Worm (Caenorhabditis elegans): ENCODE data around the gene C45B11.6.

The C45B11.6 gene

ce11 chrV:11063115-11063514 is 19.2 kb downstream of the C45B11.6 start, which contains the start of gene T04C12.9:
TSS of gene T04C12.9 (minus strand) at chrV:11063215.
- no peak for TF ChIP-seq tbx-8 (GFP tag; optimal IDR thresholded peaks at IDR 0.05)

- TF ChIP-seq sem-2 (GFP tag; optimal IDR thresholded peaks at IDR 0.05) (no peak), nhr-12 (tag; optimal IDR thresholded peaks at IDR 0.05) (no peak), unc-39 (tag; optimal IDR thresholded peaks at IDR 0.05) (no peak), nhr-2 (tag; optimal IDR thresholded peaks at IDR 0.05) (no peak), hlh-1 (tag; optimal IDR thresholded peaks at IDR 0.05) (no peak), blmp-1 (tag; optimal IDR thresholded peaks at IDR 0.05) (no peak), ham-2 (GFP tag; optimal IDR thresholded peaks at IDR 0.05) (no peak), tbx-8 (GFP tag; optimal IDR thresholded peaks at IDR 0.05) (no peak), flh-1 (GFP tag; optimal IDR thresholded peaks at IDR 0.05) (no peak), lin-13 (tag; optimal IDR thresholded peaks at IDR 0.05) (no peak), mls-2 (tag; optimal IDR thresholded peaks at IDR 0.05) (no peak), pha-4 (tag; optimal IDR thresholded peaks at IDR 0.05) (no peak)
Measured at ce11 chrV:11065513-11065912, 21.6 kb downstream of the C45B11.6 start, which contains the start of gene nlp-80. TSS of gene nlp-80 (minus strand) at chrV:11065613.

ce11 chrV:11069277-11069676 is 25.4 kb downstream of the C45B11.6 start, which contains the start of gene T04C12.8:
TSS of gene T04C12.8 (minus strand) at chrV:11069358.
- no peak for TF ChIP-seq unc-39 (tag; optimal IDR thresholded peaks at IDR 0.05)

ce11 chrV:11070388-11070787 is 26.5 kb downstream of the C45B11.6 start:
- TF ChIP-seq tbx-8 (GFP tag; optimal IDR thresholded peaks at IDR 0.05) (no peak), ceh-43 (GFP tag; optimal IDR thresholded peaks at IDR 0.05) (no peak), blmp-1 (tag; optimal IDR thresholded peaks at IDR 0.05) (no peak), ces-1 (GFP tag; optimal IDR thresholded peaks at IDR 0.05) (no peak), mab-5 (tag; optimal IDR thresholded peaks at IDR 0.05) (no peak), M03D4.4 (tag; optimal IDR thresholded peaks at IDR 0.05) (no peak), mls-2 (tag; optimal IDR thresholded peaks at IDR 0.05) (no peak), ham-2 (GFP tag; optimal IDR thresholded peaks at IDR 0.05) (no peak), lsy-2 (tag; optimal IDR thresholded peaks at IDR 0.05) (no peak), ceh-83 (GFP tag; optimal IDR thresholded peaks at IDR 0.05) (no peak), unc-39 (tag; optimal IDR thresholded peaks at IDR 0.05) (no peak), mep-1 (tag; optimal IDR thresholded peaks at IDR 0.05) (no peak), hlh-1 (tag; optimal IDR thresholded peaks at IDR 0.05) (no peak), nhr-2 (tag; optimal IDR thresholded peaks at IDR 0.05) (no peak), pha-4 (tag; optimal IDR thresholded peaks at IDR 0.05) (no peak), drap-1 (GFP tag; optimal IDR thresholded peaks at IDR 0.05) (no peak), ceh-39 (tag; optimal IDR thresholded peaks at IDR 0.05) (no peak), lin-13 (tag; optimal IDR thresholded peaks at IDR 0.05) (no peak), nhr-12 (tag; optimal IDR thresholded peaks at IDR 0.05) (no peak), snpc-4 (tag; optimal IDR thresholded peaks at IDR 0.05) (no peak)

ce11 chrV:11071453-11071852 is 27.6 kb downstream of the C45B11.6 start:
- no peak for TF ChIP-seq hlh-1 (tag; optimal IDR thresholded peaks at IDR 0.05)
- TF ChIP-seq sptf-1 (tag; optimal IDR thresholded peaks at IDR 0.05), result no peak
- TF ChIP-seq elt-1 (tag; optimal IDR thresholded peaks at IDR 0.05; ENCODE audit: borderline replicate concordance, insufficient read depth), result no peak
- TF ChIP-seq lin-13 (tag; optimal IDR thresholded peaks at IDR 0.05), result no peak
- TF ChIP-seq unc-62 (GFP tag; optimal IDR thresholded peaks at IDR 0.05), result no peak
- TF ChIP-seq nhr-2 (tag; optimal IDR thresholded peaks at IDR 0.05), result no peak
- no peak for TF ChIP-seq nhr-12 (tag; optimal IDR thresholded peaks at IDR 0.05)
- no peak for TF ChIP-seq elt-3 (tag; optimal IDR thresholded peaks at IDR 0.05)
- no peak for TF ChIP-seq cnd-1 (tag; optimal IDR thresholded peaks at IDR 0.05)
- no peak for TF ChIP-seq lsy-2 (tag; optimal IDR thresholded peaks at IDR 0.05)
- no peak for TF ChIP-seq blmp-1 (tag; optimal IDR thresholded peaks at IDR 0.05)
- no peak for TF ChIP-seq flh-1 (GFP tag; optimal IDR thresholded peaks at IDR 0.05)
- no peak for TF ChIP-seq pha-4 (tag; optimal IDR thresholded peaks at IDR 0.05)
- TF ChIP-seq ztf-11 (tag; optimal IDR thresholded peaks at IDR 0.05), result no peak
- no peak for TF ChIP-seq sem-2 (GFP tag; optimal IDR thresholded peaks at IDR 0.05)
- TF ChIP-seq M03D4.4 (tag; optimal IDR thresholded peaks at IDR 0.05), result no peak
- TF ChIP-seq ceh-39 (tag; optimal IDR thresholded peaks at IDR 0.05), result no peak

ce11 chrV:11073354-11073753 is 29.5 kb downstream of the C45B11.6 start:
- no peak for TF ChIP-seq pha-4 (tag; optimal IDR thresholded peaks at IDR 0.05)
- peak; percentile 36 for TF ChIP-seq unc-120 (tag; optimal IDR thresholded peaks at IDR 0.05; ENCODE audit: poor library complexity, severe bottlenecking)

All from whole organism, mixed stage, embryonic.